Worm (Caenorhabditis elegans) whole organism, L4 larva: ENCODE results near the gene W02A2.9.

Experiments used
- D1046.2 ChIP-seq: fragments of 200-800 bp; sonication (Bioruptor generic); IDR thresholded peaks from 2 replicates; pipeline ENCODE4 v1.3.6; 2022; ENCODE audit warnings: missing genetic modification characterization, missing compliant biosample characterization
- F10B5.3 ChIP-seq: sonication (generic microtip); optimal IDR thresholded peaks from 2 replicates; lab custom pipeline; 2016; ENCODE audit warnings: mild to moderate bottlenecking, missing genetic modification characterization, missing compliant biosample characterization
- F44E2.7 ChIP-seq: fragments of 200-800 bp; sonication (Bioruptor generic); IDR thresholded peaks from 2 replicates; pipeline ENCODE4 v2.1.2; 2022; ENCODE audit warnings: missing genetic modification characterization, missing compliant biosample characterization
- F49E8.2 ChIP-seq: sonication (generic microtip); optimal IDR thresholded peaks from 2 replicates; lab custom pipeline; 2016; ENCODE audit warnings: missing compliant biosample characterization, mild to moderate bottlenecking, missing genetic modification characterization, borderline replicate concordance
- Y105C5A.15 ChIP-seq: fragments of 200-800 bp; sonication (Bioruptor generic); IDR thresholded peaks from 2 replicates; pipeline ENCODE4 v1.3.6; 2022; ENCODE audit warnings: missing genetic modification characterization, missing compliant biosample characterization
- Y48G9A.11 ChIP-seq: fragments of 200-800 bp; sonication (Bioruptor generic); IDR thresholded peaks from 2 replicates; pipeline ENCODE4 v1.3.6; 2022; ENCODE audit warnings: missing genetic modification reagents, missing genetic modification characterization, missing compliant biosample characterization
- Y5F2A.4 ChIP-seq: fragments of 200-800 bp; sonication (Bioruptor generic); optimal IDR thresholded peaks from 2 replicates; lab custom pipeline; 2018; ENCODE audit warnings: mild to moderate bottlenecking, missing genetic modification characterization, missing compliant biosample characterization
- aly-2 ChIP-seq: sonication (generic microtip); optimal IDR thresholded peaks from 2 replicates; lab custom pipeline; 2018; ENCODE audit warnings: missing biosample characterization, missing genetic modification characterization
- ceh-20 ChIP-seq: fragments of 200-800 bp; sonication (Bioruptor generic); IDR thresholded peaks from 2 replicates; pipeline ENCODE4 v1.3.6; 2022; ENCODE audit warnings: missing genetic modification reagents, missing genetic modification characterization, missing compliant biosample characterization
- ctbp-1 ChIP-seq: fragments of 200-800 bp; sonication (Bioruptor generic); IDR thresholded peaks from 2 replicates; pipeline ENCODE4 v1.3.6; 2022; ENCODE audit warnings: missing genetic modification reagents, missing genetic modification characterization, missing compliant biosample characterization
- daf-16 ChIP-seq, 3 experiments: sonication (generic microtip); optimal IDR thresholded peaks; 2 replicates each; lab custom pipeline; 2016 to 2017; ENCODE audit warnings: missing genetic modification characterization in 3 of 3, missing genetic modification reagents in 3 of 3, mild to moderate bottlenecking in 2 of 3, missing compliant biosample characterization in 2 of 3, missing biosample characterization in 1 of 3, moderate library complexity in 1 of 3
- dmd-6 ChIP-seq: fragments of 200-800 bp; sonication (Bioruptor generic); IDR thresholded peaks from 2 replicates; pipeline ENCODE4 v1.3.6; 2022; ENCODE audit warnings: missing genetic modification reagents, missing genetic modification characterization, missing compliant biosample characterization
- dmd-8 ChIP-seq: fragments of 200-800 bp; sonication (Bioruptor generic); IDR thresholded peaks from 2 replicates; pipeline ENCODE4 v1.3.6; 2022; ENCODE audit warnings: missing genetic modification characterization, missing compliant biosample characterization
- dpl-1 ChIP-seq: fragments of 150-350 bp; optimal IDR thresholded peaks from 2 replicates; lab custom pipeline; 2014; ENCODE audit warnings: missing biosample characterization, missing genetic modification reagents, missing genetic modification characterization
- duxl-1 ChIP-seq: sonication (generic microtip); optimal IDR thresholded peaks from 2 replicates; lab custom pipeline; 2016; ENCODE audit warnings: mild to moderate bottlenecking, missing genetic modification characterization, moderate library complexity, missing compliant biosample characterization; ENCODE audit not compliant: poor library complexity
- dve-1 ChIP-seq: sonication (generic microtip); optimal IDR thresholded peaks from 2 replicates; lab custom pipeline; 2017; ENCODE audit warnings: antibody characterized with exemption, mild to moderate bottlenecking, missing genetic modification characterization, missing compliant biosample characterization; ENCODE audit not compliant: insufficient read depth
- fos-1 ChIP-seq: fragments of 150-350 bp; optimal IDR thresholded peaks from 2 replicates; lab custom pipeline; 2014; ENCODE audit warnings: missing biosample characterization, missing genetic modification characterization
- hif-1 ChIP-seq, 2 experiments: sonication (generic microtip); optimal IDR thresholded peaks; 2 replicates each; lab custom pipeline; 2016 to 2017; ENCODE audit warnings: missing compliant biosample characterization in 2 of 2, missing genetic modification characterization in 2 of 2, missing genetic modification reagents in 2 of 2, missing genotype in 2 of 2, mild to moderate bottlenecking in 1 of 2
- hlh-11 ChIP-seq: fragments of 200-800 bp; sonication (Bioruptor generic); optimal IDR thresholded peaks from 2 replicates; lab custom pipeline; 2018; ENCODE audit warnings: mild to moderate bottlenecking, missing genetic modification characterization, missing compliant biosample characterization
- hlh-30 ChIP-seq: sonication (generic microtip); optimal IDR thresholded peaks from 2 replicates; lab custom pipeline; 2017; ENCODE audit warnings: antibody characterized with exemption, mild to moderate bottlenecking, missing genetic modification characterization, missing compliant biosample characterization; ENCODE audit not compliant: insufficient read depth
- hmg-1.1 ChIP-seq: fragments of 200-800 bp; sonication (Bioruptor generic); IDR thresholded peaks from 2 replicates; pipeline ENCODE4 v1.3.6; 2022; ENCODE audit warnings: missing genetic modification reagents, missing genetic modification characterization, missing compliant biosample characterization
- jun-1 ChIP-seq: fragments of 150-350 bp; optimal IDR thresholded peaks from 2 replicates; lab custom pipeline; 2014; ENCODE audit warnings: missing biosample characterization, missing genetic modification reagents, missing genetic modification characterization
- lin-1 ChIP-seq: fragments of 200-800 bp; sonication (Bioruptor generic); IDR thresholded peaks from 2 replicates; pipeline ENCODE4 v1.3.6; 2022; ENCODE audit warnings: missing genetic modification reagents, missing genetic modification characterization, missing compliant biosample characterization
- lin-13 ChIP-seq: fragments of 150-350 bp; optimal IDR thresholded peaks from 2 replicates; lab custom pipeline; 2014; ENCODE audit warnings: missing biosample characterization, missing genetic modification reagents, missing genetic modification characterization
- lin-15B ChIP-seq: fragments of 150-350 bp; sonication (generic microtip); optimal IDR thresholded peaks from 3 replicates; lab custom pipeline; 2014; ENCODE audit warnings: missing biosample characterization, missing genetic modification characterization
- lin-29 ChIP-seq: fragments of 200-800 bp; sonication (Bioruptor generic); IDR thresholded peaks from 2 replicates; pipeline ENCODE4 v1.3.6; 2022; ENCODE audit warnings: missing genetic modification reagents, missing genetic modification characterization, missing compliant biosample characterization
- lin-38 ChIP-seq: fragments of 200-800 bp; sonication (Bioruptor generic); IDR thresholded peaks from 2 replicates; pipeline ENCODE4 v1.3.6; 2022; ENCODE audit warnings: missing genetic modification reagents, missing genetic modification characterization, missing compliant biosample characterization
- lir-3 ChIP-seq: sonication (generic microtip); optimal IDR thresholded peaks from 2 replicates; lab custom pipeline; 2016; ENCODE audit warnings: mild to moderate bottlenecking, missing genetic modification characterization, missing compliant biosample characterization
- lsy-2 ChIP-seq, 2 experiments: fragments of 150-350 bp in 1 of 2; sonication (generic microtip) in 1 of 2; optimal IDR thresholded peaks; 2 replicates each; lab custom pipeline; 2014 to 2017; ENCODE audit warnings: missing biosample characterization in 2 of 2, missing genetic modification characterization in 2 of 2
- mep-1 ChIP-seq: fragments of 150-350 bp; sonication (generic microtip); optimal IDR thresholded peaks from 3 replicates; lab custom pipeline; 2014; ENCODE audit warnings: missing biosample characterization, missing genetic modification characterization
- mxl-3 ChIP-seq: fragments of 200-800 bp; sonication (Bioruptor generic); optimal IDR thresholded peaks from 2 replicates; lab custom pipeline; 2018; ENCODE audit warnings: mild to moderate bottlenecking, missing genetic modification characterization, missing compliant biosample characterization
- nhr-11 ChIP-seq: fragments of 150-350 bp; optimal IDR thresholded peaks from 2 replicates; lab custom pipeline; 2014; ENCODE audit warnings: missing biosample characterization, missing genetic modification characterization
- nhr-111 ChIP-seq: fragments of 200-800 bp; sonication (Bioruptor generic); optimal IDR thresholded peaks from 2 replicates; lab custom pipeline; 2018; ENCODE audit warnings: mild to moderate bottlenecking, missing genetic modification characterization, missing compliant biosample characterization
- nhr-28 ChIP-seq: fragments of 150-350 bp; optimal IDR thresholded peaks from 2 replicates; lab custom pipeline; 2014; ENCODE audit warnings: missing biosample characterization, missing genetic modification characterization
- nhr-42 ChIP-seq: fragments of 200-800 bp; sonication (Bioruptor generic); IDR thresholded peaks from 2 replicates; pipeline ENCODE4 v1.3.6; 2022; ENCODE audit warnings: missing genetic modification characterization, missing compliant biosample characterization
- nhr-77 ChIP-seq: fragments of 150-350 bp; optimal IDR thresholded peaks from 2 replicates; lab custom pipeline; 2014; ENCODE audit warnings: missing biosample characterization, missing genetic modification characterization
- php-3 ChIP-seq: fragments of 200-800 bp; sonication (Bioruptor generic); IDR thresholded peaks from 2 replicates; pipeline ENCODE4 v1.3.6; 2022; ENCODE audit warnings: missing genetic modification reagents, missing genetic modification characterization, missing compliant biosample characterization
- pqm-1 ChIP-seq: sonication (generic microtip); optimal IDR thresholded peaks from 2 replicates; lab custom pipeline; 2017; ENCODE audit warnings: missing biosample characterization, missing genetic modification characterization
- skn-1 ChIP-seq: fragments of 150-350 bp; optimal IDR thresholded peaks from 2 replicates; lab custom pipeline; 2014; ENCODE audit warnings: missing biosample characterization, missing genetic modification characterization
- spr-1 ChIP-seq: sonication (generic microtip); optimal IDR thresholded peaks from 2 replicates; lab custom pipeline; 2016; ENCODE audit warnings: mild to moderate bottlenecking, missing genetic modification characterization, missing compliant biosample characterization
- tra-1 ChIP-seq: fragments of 200-800 bp; sonication (Bioruptor generic); IDR thresholded peaks from 2 replicates; pipeline ENCODE4 v1.3.6; 2022; ENCODE audit warnings: missing genetic modification reagents, missing genetic modification characterization, missing compliant biosample characterization
- unc-62 ChIP-seq, 3 experiments: fragments of 150-350 bp in 1 of 3; sonication (generic microtip); optimal IDR thresholded peaks in 2 of 3; peaks in 1 of 3; 1 replicate in 1 of 3; 2 replicates in 2 of 3; lab custom pipeline; 2014 to 2017; ENCODE audit warnings: missing biosample characterization in 3 of 3, missing genetic modification characterization in 3 of 3, missing genetic modification reagents in 3 of 3, missing genotype in 1 of 3

The W02A2.9 gene

DNA sequence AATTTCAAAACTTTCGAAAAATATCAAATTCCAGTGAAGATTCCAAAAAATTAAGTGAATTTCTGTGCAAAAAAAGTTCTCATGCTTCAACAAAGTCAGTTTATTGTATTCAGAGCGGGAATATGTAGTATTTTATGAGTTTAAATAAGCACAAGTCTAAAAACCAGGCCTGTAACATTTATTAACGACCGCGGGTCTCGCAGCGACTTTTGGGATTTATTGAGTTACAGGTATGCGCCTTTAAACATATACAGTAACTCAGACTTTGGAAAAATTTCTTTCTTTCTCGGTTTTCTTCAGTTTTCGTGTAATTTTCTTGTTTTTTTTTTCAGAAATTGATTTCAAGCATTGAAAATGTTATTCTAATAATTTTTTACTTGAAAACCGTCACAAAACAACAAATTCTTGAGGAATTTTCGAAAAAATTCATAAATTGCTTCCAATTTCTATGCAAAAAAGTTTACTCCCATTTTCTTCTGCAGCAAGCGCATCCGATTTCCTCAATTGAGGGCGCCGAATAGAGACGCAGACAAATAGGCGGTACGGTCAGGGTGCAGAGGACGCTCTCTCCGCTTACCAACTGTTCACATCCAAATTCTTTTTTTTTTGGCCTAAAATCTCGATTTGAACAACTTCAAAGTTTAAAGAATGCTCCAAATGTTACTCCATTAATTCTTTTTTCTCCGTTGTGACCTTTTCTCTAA, 36.0 kb upstream of the W02A2.9 start (continued):
- TF ChIP-seq jun-1 (tag; lab: Kevin White, UChicago) (no peak), hmg-1.1 (GFP tag; lab: Robert Waterston, UW) (0 out of 2 replicates have a peak, but pooled peaks have one; percentile 35), lir-3 (tag; lab: Kevin White, UChicago) (no peak), lin-29 (GFP tag; lab: Robert Waterston, UW) (no peak), Y5F2A.4 (GFP tag; lab: Kevin White, UChicago) (no peak), pqm-1 (tag; lab: Kevin White, UChicago) (no peak), dmd-8 (GFP tag; lab: Robert Waterston, UW) (no peak), nhr-11 (tag; lab: Kevin White, UChicago) (no peak), nhr-42 (no peak), dpl-1 (GFP tag; lab: Kevin White, UChicago) (no peak), php-3 (GFP tag; lab: Robert Waterston, UW) (no peak), lin-1 (GFP tag; lab: Robert Waterston, UW) (no peak), mxl-3 (GFP tag; lab: Kevin White, UChicago) (no peak), aly-2 (tag; lab: Kevin White, UChicago) (no peak), D1046.2 (GFP tag; lab: Robert Waterston, UW) (no peak), spr-1 (tag; lab: Kevin White, UChicago) (no peak), ctbp-1 (GFP tag; lab: Robert Waterston, UW) (no peak), F49E8.2 (tag; lab: Kevin White, UChicago) (peak; percentile 57), lin-38 (GFP tag; lab: Robert Waterston, UW) (peak; percentile 31), duxl-1 (tag; lab: Kevin White, UChicago) (no peak), Y48G9A.11 (GFP tag; lab: Robert Waterston, UW) (no peak), dmd-6 (GFP tag; lab: Robert Waterston, UW) (no peak), Y105C5A.15 (GFP tag; lab: Robert Waterston, UW) (no peak), skn-1 (tag; lab: Kevin White, UChicago) (no peak), nhr-111 (GFP tag; lab: Kevin White, UChicago) (no peak), nhr-28 (peak; percentile 15)

- TF ChIP-seq ceh-20 (no peak), aly-2 (tag; lab: Kevin White, UChicago) (no peak), lin-13 (peak; percentile 4), hif-1 (tag; optimal IDR thresholded peaks at IDR 0.05; lab: Kevin White, UChicago) (peak in 1 of 2 experiments; percentile 72), daf-16 (GFP tag; optimal IDR thresholded peaks at IDR 0.05; lab: Kevin White, UChicago) (no peak), daf-16 (tag; optimal IDR thresholded peaks at IDR 0.05; lab: Kevin White, UChicago) (peak; percentile 5), hmg-1.1 (GFP tag; lab: Robert Waterston, UW) (peak; percentile 38; the same call in 1 of the 2 replicates), F10B5.3 (tag; lab: Kevin White, UChicago) (no peak), F44E2.7 (GFP tag; lab: Robert Waterston, UW) (no peak), lin-15B (tag; lab: Kevin White, UChicago) (no peak), hlh-11 (tag; lab: Kevin White, UChicago) (peak; percentile 57), php-3 (GFP tag; lab: Robert Waterston, UW) (no peak), ctbp-1 (GFP tag; lab: Robert Waterston, UW) (no peak), unc-62 (GFP tag; optimal IDR thresholded peaks at IDR 0.05 in 1 of 2; lab: Kevin White, UChicago) (peak in 1 of 2 experiments; percentile 82), unc-62 (tag; optimal IDR thresholded peaks at IDR 0.05; lab: Kevin White, UChicago) (no peak), fos-1 (no peak), nhr-11 (tag; lab: Kevin White, UChicago) (no peak), tra-1 (GFP tag; lab: Robert Waterston, UW) (0 out of 2 replicates have a peak, but pooled peaks have one; percentile 9), hlh-30 (tag; lab: Kevin White, UChicago) (no peak), lin-38 (GFP tag; lab: Robert Waterston, UW) (0 out of 2 replicates have a peak, but pooled peaks have one; percentile 8), dve-1 (tag; lab: Kevin White, UChicago) (peak; percentile 0), nhr-28 (peak; percentile 21), lsy-2 (tag; optimal IDR thresholded peaks at IDR 0.05; lab: Kevin White, UChicago) (peak in 1 of 2 experiments; percentile 5), mep-1 (tag; lab: Kevin White, UChicago) (peak; percentile 27), dmd-6 (GFP tag; lab: Robert Waterston, UW) (peak; percentile 56), nhr-77 (tag; lab: Kevin White, UChicago) (no peak)
Observed at ce11 chrIV:13313156-13313555, 34.3 kb upstream of the W02A2.9 start.
